Worm (Caenorhabditis elegans): ENCODE data around the gene R107.9.

R107.9 gene

DNA sequence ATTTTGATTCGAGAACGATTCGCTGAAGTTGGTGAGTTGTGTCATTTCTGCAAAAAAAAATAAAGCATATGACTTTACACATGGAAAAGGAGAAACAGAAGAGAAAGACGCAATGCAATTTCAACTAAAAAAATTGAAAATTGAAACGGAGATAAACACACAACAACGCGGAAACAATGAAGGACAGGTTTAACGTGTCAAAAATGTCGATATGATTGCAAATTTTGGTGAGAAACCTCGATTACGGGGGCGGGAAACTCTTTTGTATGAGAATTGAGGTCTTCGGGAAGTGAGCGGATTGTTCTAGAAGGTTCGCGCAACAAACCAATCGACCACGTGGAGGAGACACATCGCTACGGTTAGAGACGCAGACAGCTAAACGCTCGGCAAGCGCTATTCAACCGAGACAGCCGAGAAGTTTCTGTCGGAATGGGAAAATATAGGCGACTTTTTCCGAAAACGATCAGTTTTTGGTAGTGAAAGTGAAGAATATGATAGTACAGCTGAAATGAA lies 16.0 kb downstream of the R107.9 start, which contains the start of gene R107.5 (continued):
- TF ChIP-seq spr-3 (GFP tag; optimal IDR thresholded peaks at IDR 0.05) (peak; percentile 89), daf-16 (GFP tag; optimal IDR thresholded peaks at IDR 0.05) (peak; percentile 54 to 93), daf-16 (tag; optimal IDR thresholded peaks at IDR 0.05) (peak; percentile 41), T26A8.4 (GFP tag; IDR thresholded peaks at IDR 0.05) (peak; percentile 94), zip-2 (tag; optimal IDR thresholded peaks at IDR 0.05) (peak; percentile 64), pqm-1 (tag; optimal IDR thresholded peaks at IDR 0.05) (no peak), saeg-2 (GFP tag; IDR thresholded peaks at IDR 0.05) (peak; percentile 90), tra-1 (GFP tag; IDR thresholded peaks at IDR 0.05) (peak; percentile 97), lsy-2 (tag; optimal IDR thresholded peaks at IDR 0.05) (peak; percentile 88 to 92), nhr-102 (tag; optimal IDR thresholded peaks at IDR 0.05) (peak; percentile 94), F10B5.3 (tag; optimal IDR thresholded peaks at IDR 0.05) (peak; percentile 48), Y75B8A.6 (GFP tag; IDR thresholded peaks at IDR 0.05) (peak; percentile 92), ama-1 (optimal IDR thresholded peaks at IDR 0.05) (peak; percentile 48), zfp-2 (tag; optimal IDR thresholded peaks at IDR 0.05) (peak; percentile 72), mxl-3 (GFP tag; optimal IDR thresholded peaks at IDR 0.05) (peak; percentile 97), mxl-2 (GFP tag; conservative IDR thresholded peaks at IDR 0.05) (peak; percentile 56; the same call in 1 of the 2 replicates), tag-97 (GFP tag; IDR thresholded peaks at IDR 0.05) (0 out of 2 replicates have a peak, but pooled peaks have one; percentile 38), Y5F2A.4 (GFP tag; optimal IDR thresholded peaks at IDR 0.05) (peak; percentile 88), zip-11 (GFP tag; IDR thresholded peaks at IDR 0.05) (0 out of 2 replicates have a peak, but pooled peaks have one; percentile 13), madf-9 (GFP tag; conservative IDR thresholded peaks at IDR 0.05) (peak; percentile 93)

DNA sequence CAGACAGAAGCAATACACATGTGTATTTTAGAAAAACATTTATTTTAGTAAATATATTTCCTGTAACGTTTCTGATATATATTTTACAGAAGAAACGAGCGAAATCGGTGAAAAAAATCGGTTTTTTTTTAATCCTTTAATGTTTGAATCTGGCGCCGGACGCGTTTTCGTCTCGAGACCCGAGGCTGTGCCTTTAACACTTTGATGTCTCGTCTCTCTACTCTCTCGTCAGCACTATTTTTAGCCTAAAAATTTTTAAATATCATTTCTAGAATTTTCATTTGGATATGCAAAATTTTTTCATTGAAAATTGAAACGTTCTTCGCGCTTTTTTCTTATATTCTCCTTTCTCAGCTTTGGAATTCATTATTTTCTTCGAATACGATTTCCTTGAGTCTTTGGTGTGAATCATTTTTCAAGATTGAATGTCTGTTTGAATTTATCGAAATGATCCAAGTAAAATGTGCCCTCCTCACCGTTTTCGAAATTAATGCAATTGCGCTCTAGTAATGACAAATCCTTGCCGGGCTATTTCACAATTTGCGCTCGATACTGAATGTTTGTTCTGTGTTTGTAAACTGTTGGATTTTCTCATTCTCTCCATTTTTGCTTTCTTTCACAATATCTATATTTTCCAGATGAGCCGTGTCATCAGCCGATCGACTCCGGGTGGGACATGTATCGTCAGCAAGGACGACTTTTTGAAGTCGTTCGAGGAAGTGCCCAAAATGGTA lies 16.8 kb downstream of the R107.9 start, which contains the start of gene cls-2:
cls-2 (plus strand) TSS at position 635 of the 734 bp plus-strand sequence.
- TF ChIP-seq dmd-6 (GFP tag; IDR thresholded peaks at IDR 0.05) (0 out of 2 replicates have a peak, but pooled peaks have one; percentile 7), nhr-10 (tag; optimal IDR thresholded peaks at IDR 0.05) (no peak), lim-7 (GFP tag; IDR thresholded peaks at IDR 0.05) (peak; percentile 23; the same call in 1 of the 2 replicates), pha-4 (GFP tag; IDR thresholded peaks at IDR 0.05) (no peak), pha-4 (tag; optimal IDR thresholded peaks at IDR 0.05) (no peak), zfp-2 (tag; optimal IDR thresholded peaks at IDR 0.05) (no peak), ctbp-1 (GFP tag; IDR thresholded peaks at IDR 0.05) (0 out of 2 replicates have a peak, but pooled peaks have one; percentile 14)

DNA sequence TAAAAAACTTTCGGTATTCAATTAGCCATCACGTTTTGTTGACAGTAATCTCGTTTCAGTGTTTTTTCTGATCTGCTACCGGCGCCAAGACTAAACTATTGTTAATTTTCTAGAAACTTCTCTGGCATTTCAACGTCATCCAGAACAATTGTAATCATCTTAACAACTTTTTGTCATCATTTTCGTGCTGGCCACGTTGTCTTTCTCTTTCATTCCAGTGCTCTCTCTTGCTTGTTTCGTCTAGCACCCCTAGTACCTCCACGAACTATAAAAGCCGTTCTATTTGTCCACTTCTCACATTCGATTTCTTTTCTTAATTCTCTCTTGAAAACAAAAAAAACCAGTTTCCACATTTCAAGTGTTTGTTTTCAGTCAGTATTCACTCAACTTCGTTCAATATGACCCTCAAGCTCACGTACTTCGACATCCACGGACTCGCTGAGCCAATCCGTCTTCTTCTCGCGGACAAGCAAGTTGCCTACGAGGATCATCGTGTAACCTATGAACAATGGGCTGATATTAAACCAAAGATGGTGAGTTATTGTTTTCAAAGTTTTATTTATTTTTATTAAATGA lies 21.3 kb downstream of the R107.9 start, which contains the start of gene gst-1:
gst-1 (plus strand) TSS at position 373 of the 576 bp plus-strand sequence.
- no peak for TF ChIP-seq lim-7 (GFP tag; IDR thresholded peaks at IDR 0.05)
- no peak for TF ChIP-seq lin-39 (tag; optimal IDR thresholded peaks at IDR 0.05)
- peak; percentile 49 for TF ChIP-seq nhr-48 (tag; optimal IDR thresholded peaks at IDR 0.05)
- peak; percentile 74 for TF ChIP-seq mdt-29 (GFP tag; IDR thresholded peaks at IDR 0.05)
- TF ChIP-seq lin-38 (GFP tag; IDR thresholded peaks at IDR 0.05) = peak; percentile 46; the same call in 1 of the 2 replicates
- TF ChIP-seq unc-62 (GFP tag; optimal IDR thresholded peaks at IDR 0.05 in 1 of 2) = peak in 1 of 2 experiments; percentile 93
- no peak for TF ChIP-seq unc-62 (tag; optimal IDR thresholded peaks at IDR 0.05)
- TF ChIP-seq ZK546.5 (tag; optimal IDR thresholded peaks at IDR 0.05) = no peak
- no peak for TF ChIP-seq madf-5 (GFP tag; IDR thresholded peaks at IDR 0.05)
- TF ChIP-seq daf-12 (tag; optimal IDR thresholded peaks at IDR 0.05) = no peak
- peak; percentile 40; the same call in 1 of the 2 replicates for TF ChIP-seq pha-4 (GFP tag; IDR thresholded peaks at IDR 0.05)
- no peak for TF ChIP-seq pha-4 (tag; optimal IDR thresholded peaks at IDR 0.05)
- no peak for TF ChIP-seq hif-1 (tag; optimal IDR thresholded peaks at IDR 0.05)
- TF ChIP-seq zfp-2 (tag; optimal IDR thresholded peaks at IDR 0.05) = no peak
- peak; percentile 59 for TF ChIP-seq aha-1 (tag)
- no peak for TF ChIP-seq spr-3 (GFP tag; optimal IDR thresholded peaks at IDR 0.05)
- no peak for TF ChIP-seq daf-16 (GFP tag; optimal IDR thresholded peaks at IDR 0.05)
- TF ChIP-seq daf-16 (tag; optimal IDR thresholded peaks at IDR 0.05) = peak; percentile 70
- TF ChIP-seq hlh-30 (tag; optimal IDR thresholded peaks at IDR 0.05; ENCODE audit: insufficient read depth) = peak; percentile 7
- no peak for TF ChIP-seq lin-13 (GFP tag; optimal IDR thresholded peaks at IDR 0.05)
- TF ChIP-seq F49E8.2 (tag; optimal IDR thresholded peaks at IDR 0.05; ENCODE audit: borderline replicate concordance) = no peak
- 0 out of 2 replicates have a peak, but pooled peaks have one; percentile 26 for TF ChIP-seq dmd-8 (GFP tag; IDR thresholded peaks at IDR 0.05)
- peak; percentile 54 for TF ChIP-seq hlh-11 (tag; optimal IDR thresholded peaks at IDR 0.05)
- peak; percentile 62 for TF ChIP-seq mxl-3 (GFP tag; optimal IDR thresholded peaks at IDR 0.05)
- TF ChIP-seq aly-2 (tag; optimal IDR thresholded peaks at IDR 0.05) = no peak
- peak in 1 of 2 experiments; percentile 48 for TF ChIP-seq lsy-2 (tag; optimal IDR thresholded peaks at IDR 0.05)
- no peak for TF ChIP-seq gei-8 (GFP tag; optimal IDR thresholded peaks at IDR 0.05)

Data from whole organism, L4 larva.